Worm (Caenorhabditis elegans): Measurements from ENCODE around the gene egl-27.
A peak's percentile ranks its signal among the peaks of the same experiment; 100 is the strongest.

egl-27 gene

ce11 chrII:6801262-6801661, 33.5 kb upstream of the egl-27 start:
- TF ChIP-seq set-16 (GFP tag; IDR thresholded peaks at IDR 0.05) (no peak), attf-4 (tag; optimal IDR thresholded peaks at IDR 0.05) (no peak), unc-62 (GFP tag; optimal IDR thresholded peaks at IDR 0.05 in 1 of 2) (peak in 1 of 2 experiments; percentile 70), unc-62 (tag; optimal IDR thresholded peaks at IDR 0.05) (no peak)

ce11 chrII:6803024-6803423, 31.8 kb upstream of the egl-27 start, which contains the start of gene tab-1:
TSS of gene tab-1 (plus strand) at chrII:6803324.
- TF ChIP-seq F26F4.8 (GFP tag; conservative IDR thresholded peaks at IDR 0.05), result no peak
- TF ChIP-seq T20F7.1 (GFP tag; optimal IDR thresholded peaks at IDR 0.05), result no peak
- TF ChIP-seq egl-43 (GFP tag; IDR thresholded peaks at IDR 0.05), result no peak
- no peak for TF ChIP-seq nhr-48 (tag; optimal IDR thresholded peaks at IDR 0.05)
- no peak for TF ChIP-seq nhr-77 (tag; optimal IDR thresholded peaks at IDR 0.05)
- TF ChIP-seq php-3 (GFP tag; IDR thresholded peaks at IDR 0.05), result no peak
- TF ChIP-seq ceh-44 (GFP tag; IDR thresholded peaks at IDR 0.05), result no peak
- TF ChIP-seq fos-1 (tag; optimal IDR thresholded peaks at IDR 0.05), result no peak
- no peak for TF ChIP-seq Y5F2A.4 (GFP tag; optimal IDR thresholded peaks at IDR 0.05)
- TF ChIP-seq lin-13 (GFP tag; optimal IDR thresholded peaks at IDR 0.05), result no peak
- TF ChIP-seq ceh-62 (tag; optimal IDR thresholded peaks at IDR 0.05), result no peak
- TF ChIP-seq ZK337.2 (GFP tag; IDR thresholded peaks at IDR 0.05), result no peak
- TF ChIP-seq tag-97 (GFP tag; IDR thresholded peaks at IDR 0.05), result no peak
- no peak for TF ChIP-seq hlh-11 (tag; optimal IDR thresholded peaks at IDR 0.05)

DNA sequence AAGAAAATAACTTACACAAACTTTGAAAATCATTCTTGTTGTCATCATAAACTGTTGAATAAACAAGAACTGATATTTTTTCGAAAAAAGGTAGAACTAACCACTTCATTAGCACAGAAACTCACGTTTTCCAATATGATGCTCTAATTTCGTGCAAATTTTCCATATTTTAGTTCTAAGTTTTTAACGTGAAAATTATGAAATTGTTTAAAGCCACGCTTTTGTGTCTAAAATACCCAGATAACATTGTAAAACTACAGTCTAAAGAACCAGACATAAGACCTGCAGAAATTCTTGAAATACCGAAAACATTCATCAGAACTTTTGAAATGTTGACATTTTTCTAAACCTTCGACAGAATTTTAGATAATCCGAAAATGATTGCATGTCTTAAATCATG, 27.6 kb upstream of the egl-27 start, which contains the start of gene F31E8.5:
Gene F31E8.5, minus strand, starts transcription at position 101 of the 400 bp plus-strand sequence.
- no peak for TF ChIP-seq dmd-6 (GFP tag; IDR thresholded peaks at IDR 0.05)
- no peak for TF ChIP-seq nhr-77 (tag; optimal IDR thresholded peaks at IDR 0.05)
- TF ChIP-seq R02D3.7 (tag; optimal IDR thresholded peaks at IDR 0.05), result no peak
- no peak for TF ChIP-seq dmd-9 (GFP tag; IDR thresholded peaks at IDR 0.05)

DNA sequence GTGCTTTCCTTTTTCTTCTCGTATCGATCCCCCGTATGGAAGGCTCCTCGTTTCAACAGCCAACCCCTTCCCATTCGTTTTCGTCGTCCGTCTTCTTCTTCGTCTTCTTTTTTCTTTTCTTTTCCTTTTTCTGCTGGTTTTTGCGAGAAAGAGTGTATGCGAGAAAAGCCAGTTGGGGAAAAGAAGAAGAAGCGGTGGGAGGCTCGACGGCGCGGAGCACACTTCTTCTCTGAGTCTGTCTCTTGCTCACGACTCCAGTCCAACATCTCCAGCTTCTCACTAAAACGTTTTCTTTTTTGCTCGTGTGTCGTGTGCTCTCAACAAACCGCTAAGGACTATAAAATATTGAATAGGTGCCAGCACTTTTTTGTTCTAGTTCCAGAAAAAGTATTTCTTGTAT, 26.3 kb upstream of the egl-27 start:
- TF ChIP-seq hlh-11 (tag; optimal IDR thresholded peaks at IDR 0.05) (no peak), Y105C5A.15 (GFP tag; IDR thresholded peaks at IDR 0.05) (no peak), gei-8 (GFP tag; optimal IDR thresholded peaks at IDR 0.05) (no peak), daf-8 (GFP tag; IDR thresholded peaks at IDR 0.05) (no peak), mxl-2 (GFP tag; conservative IDR thresholded peaks at IDR 0.05) (no peak), ctbp-1 (GFP tag; IDR thresholded peaks at IDR 0.05) (0 out of 2 replicates have a peak, but pooled peaks have one; percentile 39), unc-62 (GFP tag; optimal IDR thresholded peaks at IDR 0.05 in 1 of 2) (peak in 1 of 2 experiments; percentile 92), unc-62 (tag; optimal IDR thresholded peaks at IDR 0.05) (no peak), aha-1 (tag) (peak; percentile 96), fkh-10 (GFP tag; optimal IDR thresholded peaks at IDR 0.05) (peak; percentile 74), hmg-1.1 (GFP tag; IDR thresholded peaks at IDR 0.05) (peak; percentile 75), F37D6.2 (tag; optimal IDR thresholded peaks at IDR 0.05) (peak; percentile 52), jun-1 (tag; optimal IDR thresholded peaks at IDR 0.05) (no peak), mdl-1 (tag; optimal IDR thresholded peaks at IDR 0.05) (peak in 1 of 2 experiments; percentile 14), lsy-2 (tag; optimal IDR thresholded peaks at IDR 0.05) (peak in 1 of 2 experiments; percentile 18), fos-1 (tag; optimal IDR thresholded peaks at IDR 0.05) (no peak), ceh-28 (tag; optimal IDR thresholded peaks at IDR 0.05) (no peak), F49E8.2 (tag; optimal IDR thresholded peaks at IDR 0.05; ENCODE audit: borderline replicate concordance) (no peak), rbr-2 (tag; optimal IDR thresholded peaks at IDR 0.05) (peak; percentile 53), egl-27 (tag; optimal IDR thresholded peaks at IDR 0.05) (no peak)

Data from whole organism, L4 larva.